Fruit fly (Drosophila melanogaster): ENCODE data around the gene Atg12.

Atg12 gene

dm6 chr3L:12136630-12137029 lies at the start of gene Atg12, which contains the start of gene CG5645:
Gene Atg12, plus strand, starts transcription at chr3L:12136967.
Gene CG5645, minus strand, starts transcription at chr3L:12136706.
- peak; percentile 56 for TF ChIP-seq noc (tag; optimal IDR thresholded peaks at IDR 0.05)

- no peak for TF ChIP-seq noc (tag; optimal IDR thresholded peaks at IDR 0.05)
Observed at dm6 chr3L:12088326-12088725, 48.4 kb upstream of the Atg12 start, which contains the start of gene CG17154. Gene CG17154, plus strand, starts transcription at chr3L:12088626.

DNA sequence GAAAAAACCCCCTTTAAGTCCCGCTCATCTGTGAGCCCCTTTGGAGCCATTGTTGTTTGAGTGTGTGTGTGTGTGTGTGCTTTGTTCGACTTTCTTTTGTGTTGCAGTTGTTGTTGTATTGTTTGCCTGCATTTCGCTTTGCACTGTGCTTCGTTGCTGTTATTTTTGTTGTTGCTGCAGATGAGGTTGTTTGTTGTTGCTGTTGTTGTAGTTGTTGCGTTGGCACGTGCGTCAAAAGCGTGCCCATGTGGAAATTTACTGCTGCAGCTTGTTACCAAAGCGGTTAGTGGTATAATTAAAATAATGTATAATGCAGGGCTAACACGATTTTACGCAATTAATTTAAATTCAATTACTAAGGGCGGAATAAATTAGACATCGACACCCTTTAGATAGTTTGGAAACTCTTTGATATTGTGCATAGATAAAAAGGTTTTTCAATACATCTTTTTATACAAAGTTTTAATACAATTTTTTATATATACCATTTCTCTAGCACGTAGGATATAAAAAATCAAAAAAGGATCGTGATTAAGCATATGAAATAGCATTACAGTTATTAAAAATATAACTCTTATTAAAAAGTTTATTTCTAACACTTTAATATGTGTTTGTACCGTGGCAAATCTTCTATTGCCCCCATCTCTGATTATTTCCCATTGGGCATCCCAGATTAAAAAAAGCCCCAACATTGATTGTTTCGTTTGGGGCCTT lies 46.4 kb upstream of the Atg12 start:
- TF ChIP-seq noc (tag; optimal IDR thresholded peaks at IDR 0.05), result no peak

DNA sequence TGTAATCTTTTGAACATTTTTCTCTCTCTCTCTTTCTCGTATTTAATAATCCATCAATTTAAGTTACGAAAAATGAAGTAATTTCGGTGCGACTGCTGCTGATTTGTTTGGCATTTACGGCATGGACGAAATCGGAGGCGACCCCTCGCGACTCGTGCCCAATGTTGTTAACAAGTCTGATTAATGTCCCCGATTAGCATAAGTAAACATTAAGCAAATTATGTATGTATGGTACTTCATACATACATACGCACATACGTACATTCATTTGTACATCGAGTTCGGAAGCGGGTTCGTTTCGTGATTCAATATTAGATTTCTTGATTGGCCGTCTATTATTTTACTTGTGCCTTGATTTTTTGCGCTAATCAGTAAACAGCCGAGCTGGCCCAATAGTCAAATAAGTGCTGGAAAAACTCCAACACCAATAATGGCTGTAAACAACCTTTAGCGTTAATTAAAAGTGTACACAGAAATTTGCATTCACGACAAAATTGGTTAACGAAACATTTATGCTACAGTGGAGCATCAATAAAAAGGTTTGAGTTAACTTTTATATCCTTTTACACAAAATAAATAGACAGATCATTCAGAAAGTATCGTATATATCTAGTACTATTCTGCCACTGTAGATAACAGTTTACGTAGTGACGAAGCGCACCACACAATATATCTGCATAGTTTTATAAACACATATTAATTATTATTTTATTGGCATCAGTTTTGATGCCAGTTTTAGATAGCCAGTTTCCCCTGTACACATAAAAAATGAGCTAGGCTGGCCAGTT lies 45.7 kb upstream of the Atg12 start:
- peak; percentile 59 for TF ChIP-seq noc (tag; optimal IDR thresholded peaks at IDR 0.05)

dm6 chr3L:12092860-12093359 lies 43.9 kb upstream of the Atg12 start:
- TF ChIP-seq noc (tag; optimal IDR thresholded peaks at IDR 0.05), result no peak

- TF ChIP-seq noc (tag; optimal IDR thresholded peaks at IDR 0.05), result no peak
Observed at dm6 chr3L:12095960-12096359, 40.8 kb upstream of the Atg12 start.

dm6 chr3L:12096799-12097662 lies 39.7 kb upstream of the Atg12 start:
- no peak for TF ChIP-seq noc (tag; optimal IDR thresholded peaks at IDR 0.05)

- TF ChIP-seq noc (tag; optimal IDR thresholded peaks at IDR 0.05), result no peak
Observed at dm6 chr3L:12099329-12100031, 37.3 kb upstream of the Atg12 start.

- TF ChIP-seq noc (tag; optimal IDR thresholded peaks at IDR 0.05), result peak; percentile 29
Observed at dm6 chr3L:12101924-12102383, 34.8 kb upstream of the Atg12 start.

DNA sequence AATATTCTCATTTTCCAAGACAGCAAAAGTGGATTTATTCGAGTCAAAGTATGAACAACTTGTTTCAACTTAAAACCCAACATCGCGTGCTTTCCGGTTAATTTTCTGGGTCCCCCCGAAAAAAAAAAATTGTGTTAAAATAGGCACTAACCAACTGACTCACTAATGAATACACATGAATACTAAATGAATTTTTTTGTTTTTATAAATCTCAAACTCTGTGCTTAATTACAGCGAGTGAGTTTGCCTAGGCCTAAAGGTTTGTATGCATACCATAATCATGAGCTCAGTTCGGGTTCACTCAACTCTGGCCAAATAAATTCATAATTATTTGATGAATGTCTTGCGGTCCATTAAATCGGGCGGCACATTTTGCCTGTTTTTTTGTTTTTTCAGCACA lies 29.4 kb upstream of the Atg12 start:
- TF ChIP-seq noc (tag; optimal IDR thresholded peaks at IDR 0.05), result no peak

DNA sequence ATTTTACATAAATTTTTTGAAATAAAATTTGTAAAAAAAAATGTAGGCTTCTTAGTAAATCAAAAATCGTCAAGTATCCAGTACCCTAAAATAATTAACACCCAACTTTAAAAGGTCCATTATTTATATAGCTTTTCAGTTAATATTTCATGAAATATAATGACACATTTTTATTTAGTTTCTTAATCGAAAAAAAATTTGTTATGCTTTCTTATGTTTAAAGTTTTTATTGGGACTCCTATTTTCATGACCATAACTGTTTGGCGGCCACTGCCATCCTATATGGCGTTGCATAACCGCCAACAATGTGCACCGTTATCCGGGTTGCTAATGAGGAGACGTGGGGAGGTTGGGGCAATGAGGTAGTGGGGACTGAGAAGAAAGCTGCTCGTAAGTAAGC lies 28.3 kb upstream of the Atg12 start:
- no peak for TF ChIP-seq noc (tag; optimal IDR thresholded peaks at IDR 0.05)

- no peak for TF ChIP-seq noc (tag; optimal IDR thresholded peaks at IDR 0.05)
Observed at dm6 chr3L:12109045-12109632, 27.6 kb upstream of the Atg12 start.

- TF ChIP-seq noc (tag; optimal IDR thresholded peaks at IDR 0.05), result no peak
Observed at dm6 chr3L:12111081-12111958, 25.4 kb upstream of the Atg12 start.

dm6 chr3L:12112967-12113366 lies 23.8 kb upstream of the Atg12 start:
- TF ChIP-seq noc (tag; optimal IDR thresholded peaks at IDR 0.05), result no peak
